Worm (Caenorhabditis elegans): ENCODE data around the gene F01D5.5.
"Not testable (repeated sequence)": the region's sequence is repeated elsewhere in the genome, so short reads cannot be mapped to it uniquely, and the experiment has no call there.

The F01D5.5 gene

ce11 chrII:14016865-14017264 lies 14.8 kb upstream of the F01D5.5 start, which contains the start of gene cyp-37A1:
cyp-37A1 (minus strand) TSS chrII:14016965.
- no peak for TF ChIP-seq ref-1 (GFP tag; conservative IDR thresholded peaks at IDR 0.05)
- no peak for TF ChIP-seq cog-1 (tag; optimal IDR thresholded peaks at IDR 0.05)
- TF ChIP-seq flt-1 (GFP tag; IDR thresholded peaks at IDR 0.05), result no peak
- TF ChIP-seq klf-2 (GFP tag; conservative IDR thresholded peaks at IDR 0.05), result no peak
- TF ChIP-seq med-1 (GFP tag; optimal IDR thresholded peaks at IDR 0.05; ENCODE audit: insufficient read depth), result no peak
- no peak for TF ChIP-seq ztf-23 (GFP tag; IDR thresholded peaks at IDR 0.05)
- TF ChIP-seq tab-1 (GFP tag; IDR thresholded peaks at IDR 0.05), result no peak
- no peak for TF ChIP-seq T22C8.4 (GFP tag; IDR thresholded peaks at IDR 0.05)
- TF ChIP-seq ztf-29 (GFP tag; IDR thresholded peaks at IDR 0.05), result no peak

ce11 chrII:14014637-14015036 lies 12.5 kb upstream of the F01D5.5 start:
- TF ChIP-seq ref-1 (GFP tag; conservative IDR thresholded peaks at IDR 0.05) (no peak), T22C8.4 (GFP tag; IDR thresholded peaks at IDR 0.05) (no peak), ztf-29 (GFP tag; IDR thresholded peaks at IDR 0.05) (no peak), flt-1 (GFP tag; IDR thresholded peaks at IDR 0.05) (no peak), ztf-23 (GFP tag; IDR thresholded peaks at IDR 0.05) (no peak), tab-1 (GFP tag; IDR thresholded peaks at IDR 0.05) (no peak), klf-2 (GFP tag; conservative IDR thresholded peaks at IDR 0.05) (no peak), cog-1 (tag; optimal IDR thresholded peaks at IDR 0.05) (no peak), med-1 (GFP tag; optimal IDR thresholded peaks at IDR 0.05; ENCODE audit: insufficient read depth) (no peak)

- TF ChIP-seq cog-1 (tag; optimal IDR thresholded peaks at IDR 0.05) (no peak), klf-2 (GFP tag; conservative IDR thresholded peaks at IDR 0.05) (no peak), flt-1 (GFP tag; IDR thresholded peaks at IDR 0.05) (no peak), ztf-23 (GFP tag; IDR thresholded peaks at IDR 0.05) (no peak), T22C8.4 (GFP tag; IDR thresholded peaks at IDR 0.05) (no peak), ztf-29 (GFP tag; IDR thresholded peaks at IDR 0.05) (no peak), tab-1 (GFP tag; IDR thresholded peaks at IDR 0.05) (no peak), ref-1 (GFP tag; conservative IDR thresholded peaks at IDR 0.05) (no peak)
Observed at ce11 chrII:14010656-14011376, 8.7 kb upstream of the F01D5.5 start, which contains the start of gene F01D5.8. F01D5.8 (plus strand) TSS chrII:14010706.

- TF ChIP-seq cog-1 (tag; optimal IDR thresholded peaks at IDR 0.05) (no peak), med-1 (GFP tag; optimal IDR thresholded peaks at IDR 0.05; ENCODE audit: insufficient read depth) (no peak), tab-1 (GFP tag; IDR thresholded peaks at IDR 0.05) (no peak), flt-1 (GFP tag; IDR thresholded peaks at IDR 0.05) (no peak), ztf-29 (GFP tag; IDR thresholded peaks at IDR 0.05) (no peak), ztf-23 (GFP tag; IDR thresholded peaks at IDR 0.05) (no peak), klf-2 (GFP tag; conservative IDR thresholded peaks at IDR 0.05) (no peak), T22C8.4 (GFP tag; IDR thresholded peaks at IDR 0.05) (no peak), ref-1 (GFP tag; conservative IDR thresholded peaks at IDR 0.05) (no peak)
Observed at ce11 chrII:14008359-14008758, 6.3 kb upstream of the F01D5.5 start, which contains the start of gene F01D5.7. F01D5.7 (plus strand) TSS chrII:14008659.

ce11 chrII:14006210-14006609 lies 4.1 kb upstream of the F01D5.5 start, which contains the start of gene F01D5.6:
F01D5.6 (plus strand) TSS chrII:14006510.
- TF ChIP-seq ztf-23 (GFP tag; IDR thresholded peaks at IDR 0.05) (no peak), cog-1 (tag; optimal IDR thresholded peaks at IDR 0.05) (no peak), tab-1 (GFP tag; IDR thresholded peaks at IDR 0.05) (no peak), med-1 (GFP tag; optimal IDR thresholded peaks at IDR 0.05; ENCODE audit: insufficient read depth) (no peak), ztf-29 (GFP tag; IDR thresholded peaks at IDR 0.05) (no peak), T22C8.4 (GFP tag; IDR thresholded peaks at IDR 0.05) (no peak), klf-2 (GFP tag; conservative IDR thresholded peaks at IDR 0.05) (no peak), ref-1 (GFP tag; conservative IDR thresholded peaks at IDR 0.05) (no peak)

ce11 chrII:14005183-14005582 lies 3.1 kb upstream of the F01D5.5 start:
- no peak for TF ChIP-seq ztf-23 (GFP tag; IDR thresholded peaks at IDR 0.05)
- TF ChIP-seq med-1 (GFP tag; optimal IDR thresholded peaks at IDR 0.05; ENCODE audit: insufficient read depth), result no peak
- no peak for TF ChIP-seq cog-1 (tag; optimal IDR thresholded peaks at IDR 0.05)
- no peak for TF ChIP-seq ref-1 (GFP tag; conservative IDR thresholded peaks at IDR 0.05)
- TF ChIP-seq klf-2 (GFP tag; conservative IDR thresholded peaks at IDR 0.05), result no peak
- no peak for TF ChIP-seq T22C8.4 (GFP tag; IDR thresholded peaks at IDR 0.05)
- no peak for TF ChIP-seq flt-1 (GFP tag; IDR thresholded peaks at IDR 0.05)
- no peak for TF ChIP-seq ztf-29 (GFP tag; IDR thresholded peaks at IDR 0.05)
- TF ChIP-seq tab-1 (GFP tag; IDR thresholded peaks at IDR 0.05), result no peak

ce11 chrII:14004770-14005169 lies 2.7 kb upstream of the F01D5.5 start:
- TF ChIP-seq med-1 (GFP tag; optimal IDR thresholded peaks at IDR 0.05; ENCODE audit: insufficient read depth) (no peak), T22C8.4 (GFP tag; IDR thresholded peaks at IDR 0.05) (no peak), ztf-23 (GFP tag; IDR thresholded peaks at IDR 0.05) (no peak), cog-1 (tag; optimal IDR thresholded peaks at IDR 0.05) (no peak), klf-2 (GFP tag; conservative IDR thresholded peaks at IDR 0.05) (no peak), tab-1 (GFP tag; IDR thresholded peaks at IDR 0.05) (no peak), ref-1 (GFP tag; conservative IDR thresholded peaks at IDR 0.05) (no peak), ztf-29 (GFP tag; IDR thresholded peaks at IDR 0.05) (no peak), flt-1 (GFP tag; IDR thresholded peaks at IDR 0.05) (no peak)

ce11 chrII:14003821-14004430 lies 1.8 kb upstream of the F01D5.5 start:
- no peak for TF ChIP-seq cog-1 (tag; optimal IDR thresholded peaks at IDR 0.05)
- no peak for TF ChIP-seq tab-1 (GFP tag; IDR thresholded peaks at IDR 0.05)
- no peak for TF ChIP-seq ref-1 (GFP tag; conservative IDR thresholded peaks at IDR 0.05)
- TF ChIP-seq ztf-23 (GFP tag; IDR thresholded peaks at IDR 0.05), result no peak
- TF ChIP-seq flt-1 (GFP tag; IDR thresholded peaks at IDR 0.05), result no peak
- TF ChIP-seq T22C8.4 (GFP tag; IDR thresholded peaks at IDR 0.05), result no peak
- no peak for TF ChIP-seq klf-2 (GFP tag; conservative IDR thresholded peaks at IDR 0.05)
- no peak for TF ChIP-seq ztf-29 (GFP tag; IDR thresholded peaks at IDR 0.05)
- TF ChIP-seq med-1 (GFP tag; optimal IDR thresholded peaks at IDR 0.05; ENCODE audit: insufficient read depth), result no peak

- TF ChIP-seq tab-1 (GFP tag; IDR thresholded peaks at IDR 0.05); cog-1 (tag; optimal IDR thresholded peaks at IDR 0.05); ztf-23 (GFP tag; IDR thresholded peaks at IDR 0.05): not testable (repeated sequence)
Observed at ce11 chrII:14000044-14000443, 2.1 kb downstream of the F01D5.5 start, which contains the start of gene F01D5.3. F01D5.3 (minus strand) TSS chrII:14000144.
